Fruit fly (Drosophila melanogaster): ENCODE data around the gene eIF3g1.

DNA sequence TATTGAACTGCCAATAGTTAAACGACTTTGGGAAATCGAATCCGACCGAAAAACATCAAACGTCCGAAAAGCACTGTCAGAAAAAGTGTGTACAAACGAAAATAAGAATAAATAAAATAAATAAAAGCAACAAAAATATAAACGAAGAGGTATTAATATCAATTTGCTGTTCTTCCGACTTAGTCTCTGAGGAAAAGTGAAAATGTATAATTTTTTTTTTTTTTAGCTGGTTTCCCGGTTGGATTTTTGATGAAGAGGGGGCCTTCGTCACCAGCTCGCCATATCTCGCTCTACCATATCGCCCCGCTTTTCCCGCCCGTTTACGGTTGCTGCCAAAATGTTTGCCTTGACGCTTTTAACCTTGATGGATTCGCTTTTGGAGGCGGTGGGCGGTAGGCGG lies 28.5 kb upstream of the eIF3g1 start:
- TF ChIP-seq CG13775 (GFP tag; optimal IDR thresholded peaks at IDR 0.05): peak; percentile 4
- no peak for TF ChIP-seq CG2875 (GFP tag; optimal IDR thresholded peaks at IDR 0.05)
- TF ChIP-seq kni (GFP tag; optimal IDR thresholded peaks at IDR 0.05): no peak
- no peak for TF ChIP-seq sim (GFP tag; IDR thresholded peaks at IDR 0.05)
